Fruit fly (Drosophila melanogaster): ENCODE results near the gene CG6664.

Gene CG6664

DNA sequence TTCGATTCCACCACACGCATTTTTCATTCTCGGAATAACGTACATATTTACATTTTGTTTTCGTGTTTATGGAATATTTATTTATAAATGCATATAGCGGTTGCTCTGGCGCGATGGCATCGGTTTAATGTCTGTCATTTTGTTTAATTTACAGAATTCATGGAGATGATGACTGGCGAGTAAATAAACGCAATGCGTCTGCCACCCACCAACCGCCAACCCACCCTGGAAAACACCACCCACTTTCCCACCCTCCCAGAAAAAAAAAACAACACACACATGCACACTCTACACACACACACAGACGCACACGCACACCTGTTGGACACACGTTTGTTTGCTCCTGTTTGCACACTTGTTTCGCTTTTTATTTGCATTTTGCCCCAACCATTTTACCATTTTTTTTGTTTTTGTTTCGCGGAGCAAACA lies 31.8 kb upstream of the CG6664 start (continued):
- TF ChIP-seq BEAF-32 (GFP tag; optimal IDR thresholded peaks at IDR 0.05) (no peak), Hand (GFP tag; optimal IDR thresholded peaks at IDR 0.05) (no peak), HLHmδ (GFP tag; optimal IDR thresholded peaks at IDR 0.05) (no peak), abd-A (tag; optimal IDR thresholded peaks at IDR 0.05) (peak; percentile 11), CG7745 (tag; optimal IDR thresholded peaks at IDR 0.05) (no peak), schlank (tag; optimal IDR thresholded peaks at IDR 0.05) (no peak), Gug (GFP tag; IDR thresholded peaks at IDR 0.05) (no peak), nau (GFP tag; optimal IDR thresholded peaks at IDR 0.05) (peak; percentile 64), en (GFP tag; optimal IDR thresholded peaks at IDR 0.05) (no peak), pzg (GFP tag; optimal IDR thresholded peaks at IDR 0.05) (no peak), Vsx1 (GFP tag; optimal IDR thresholded peaks at IDR 0.05) (peak; percentile 39), Max (GFP tag; optimal IDR thresholded peaks at IDR 0.05) (no peak), CG8388 (GFP tag; optimal IDR thresholded peaks at IDR 0.05) (no peak), BtbVII (GFP tag; optimal IDR thresholded peaks at IDR 0.05) (no peak), Dip2 (GFP tag; IDR thresholded peaks at IDR 0.05) (no peak), CG9215 (GFP tag; IDR thresholded peaks at IDR 0.05) (no peak), CG8924 (tag; optimal IDR thresholded peaks at IDR 0.05) (peak; percentile 11), CG12071 (GFP tag; optimal IDR thresholded peaks at IDR 0.05) (peak; percentile 32), CG9727 (GFP tag; optimal IDR thresholded peaks at IDR 0.05) (no peak), CG1602 (GFP tag; optimal IDR thresholded peaks at IDR 0.05) (no peak), fd64A (GFP tag; optimal IDR thresholded peaks at IDR 0.05) (peak; percentile 85), CG12942 (GFP tag; optimal IDR thresholded peaks at IDR 0.05) (no peak), sug (tag; optimal IDR thresholded peaks at IDR 0.05) (peak; percentile 15), Hey (tag; optimal IDR thresholded peaks at IDR 0.05) (no peak), HLH3B (GFP tag; IDR thresholded peaks at IDR 0.05) (no peak), Doc2 (GFP tag; IDR thresholded peaks at IDR 0.05) (no peak), CG7357 (GFP tag; IDR thresholded peaks at IDR 0.05) (no peak), Usf (GFP tag; optimal IDR thresholded peaks at IDR 0.05) (no peak), CG9609 (GFP tag; optimal IDR thresholded peaks at IDR 0.05) (no peak), CG14014 (GFP tag; IDR thresholded peaks at IDR 0.05) (no peak), gce (GFP tag; IDR thresholded peaks at IDR 0.05) (peak; percentile 48; the same call in 1 of the 3 replicates), ranshi (GFP tag; IDR thresholded peaks at IDR 0.05) (0 out of 2 replicates have a peak, but pooled peaks have one; percentile 7), nmo (GFP tag; optimal IDR thresholded peaks at IDR 0.05) (peak; percentile 5), Rfx (GFP tag; IDR thresholded peaks at IDR 0.05) (0 out of 2 replicates have a peak, but pooled peaks have one; percentile 5), NK7.1 (GFP tag; optimal IDR thresholded peaks at IDR 0.05) (no peak), fd3F (GFP tag; optimal IDR thresholded peaks at IDR 0.05) (no peak), CG13296 (GFP tag; optimal IDR thresholded peaks at IDR 0.05) (no peak), CG13775 (GFP tag; optimal IDR thresholded peaks at IDR 0.05) (no peak), gsb-n (tag; optimal IDR thresholded peaks at IDR 0.05) (peak; percentile 51), luna (GFP tag; optimal IDR thresholded peaks at IDR 0.05) (no peak), CG6272 (GFP tag; IDR thresholded peaks at IDR 0.05) (no peak), Poxn (GFP tag; IDR thresholded peaks at IDR 0.05) (no peak), psq (GFP tag; optimal IDR thresholded peaks at IDR 0.05) (no peak), sob (GFP tag; IDR thresholded peaks at IDR 0.05) (no peak), ssp (GFP tag; IDR thresholded peaks at IDR 0.05) (no peak), unpg (GFP tag; optimal IDR thresholded peaks at IDR 0.05) (peak; percentile 25), zen2 (GFP tag; IDR thresholded peaks at IDR 0.05; ENCODE audit: partially characterized antibody) (no peak), CG2129 (GFP tag; IDR thresholded peaks at IDR 0.05; ENCODE audit: partially characterized antibody) (no peak), yki (optimal IDR thresholded peaks at IDR 0.05) (no peak), CG14667 (GFP tag; IDR thresholded peaks at IDR 0.05) (no peak), Mrtf (GFP tag; IDR thresholded peaks at IDR 0.05) (no peak), CG11247 (GFP tag; IDR thresholded peaks at IDR 0.05) (0 out of 2 replicates have a peak, but pooled peaks have one; percentile 23)
